Fruit fly (Drosophila melanogaster) Kc167 (cell line): Measurements from ENCODE around the gene CenG1A.

Experiments
- Myc ChIP-seq: fragments of >200 bp; optimal IDR thresholded peaks from 2 replicates; lab custom pipeline; 2017; ENCODE audit warnings: missing external identifiers
- Sin3A ChIP-seq: fragments of >200 bp; optimal IDR thresholded peaks from 2 replicates; lab custom pipeline; 2018; ENCODE audit warnings: missing external identifiers
- h ChIP-seq: fragments of >200 bp; optimal IDR thresholded peaks from 3 replicates; lab custom pipeline; 2018; ENCODE audit warnings: missing external identifiers
- insv ChIP-seq: fragments of >200 bp; optimal IDR thresholded peaks from 3 replicates; lab custom pipeline; 2018; ENCODE audit warnings: missing external identifiers
- psq ChIP-seq: fragments of >200 bp; optimal IDR thresholded peaks from 2 replicates; lab custom pipeline; 2017; ENCODE audit warnings: missing external identifiers
- ttk ChIP-seq: sonication (Bioruptor generic); optimal IDR thresholded peaks from 2 replicates; lab custom pipeline; 2017; ENCODE audit warnings: missing external identifiers

DNA sequence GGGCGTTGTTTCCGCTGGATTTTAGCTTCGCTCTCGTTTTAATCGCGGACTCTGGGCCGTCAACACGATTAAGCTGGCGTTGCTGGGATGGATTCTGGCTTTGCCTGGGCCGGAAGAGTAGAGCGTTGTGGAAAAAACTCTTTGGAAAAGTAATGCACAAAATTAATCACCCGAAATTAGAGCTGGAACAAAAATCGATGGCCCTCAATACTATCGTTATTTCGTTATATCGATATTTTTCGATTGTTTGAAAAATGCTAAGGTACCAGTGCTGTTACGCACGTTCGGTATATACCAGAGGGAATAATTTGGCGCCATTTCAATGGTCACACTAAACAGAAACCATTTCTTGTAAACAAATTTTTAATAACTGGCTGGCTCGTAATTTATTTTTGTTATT is 5.8 kb upstream of the CenG1A start, which contains the start of the genes Arpc1 and Orc5:
- TF ChIP-seq h = no peak
- TF ChIP-seq Myc (lab: Kevin White, UChicago) = no peak
- TF ChIP-seq insv (lab: Kevin White, UChicago) = no peak
- TF ChIP-seq Sin3A (lab: Kevin White, UChicago) = no peak
- no peak for TF ChIP-seq psq
- TF ChIP-seq ttk (lab: Kevin White, UChicago) = no peak
